Fruit fly (Drosophila melanogaster): ENCODE measurements around the gene CG14671.

Gene CG14671

DNA sequence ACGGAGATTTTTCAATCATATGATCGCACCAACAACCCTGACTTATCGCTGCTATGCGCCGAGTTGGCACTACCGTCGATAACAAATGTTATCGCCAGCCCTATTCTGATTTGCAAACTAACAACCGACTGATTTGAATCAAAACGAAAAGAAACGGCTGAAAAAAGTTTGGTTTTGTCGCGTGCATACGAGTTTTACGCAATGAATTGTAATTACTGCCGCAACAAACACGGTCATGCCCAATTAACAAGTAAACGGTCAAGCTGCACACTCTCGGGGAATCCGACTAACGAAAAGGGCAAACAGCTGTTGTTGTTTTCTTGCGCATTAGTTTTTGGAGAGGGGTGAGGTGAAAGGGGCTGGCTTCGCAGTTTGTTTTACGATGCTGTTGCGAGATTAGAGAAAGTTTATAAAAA, at the start of gene CG14671, which contains the start of gene CG12746:
Gene CG14671 (minus strand): TSS at position 41 of the 416 bp plus-strand sequence.
Gene CG12746 (plus strand): TSS at position 91 of the 416 bp plus-strand sequence.
- no peak for TF ChIP-seq gt (GFP tag; IDR thresholded peaks at IDR 0.05)
- TF ChIP-seq nom (GFP tag; optimal IDR thresholded peaks at IDR 0.05): peak; percentile 4
- TF ChIP-seq sens (GFP tag): peak; percentile 79
- TF ChIP-seq exex (tag; optimal IDR thresholded peaks at IDR 0.05): peak; percentile 23
- peak; percentile 51; the same call in 2 of the 4 replicates for TF ChIP-seq Dll (GFP tag; IDR thresholded peaks at IDR 0.05; ENCODE audit: partially characterized antibody)
- TF ChIP-seq Opbp (GFP tag; IDR thresholded peaks at IDR 0.05; ENCODE audit: partially characterized antibody): 0 out of 3 replicates have a peak, but pooled peaks have one; percentile 13
- TF ChIP-seq row (GFP tag; IDR thresholded peaks at IDR 0.05): 0 out of 3 replicates have a peak, but pooled peaks have one; percentile 17
- peak; percentile 57 for TF ChIP-seq CG15479 (GFP tag; optimal IDR thresholded peaks at IDR 0.05)
- peak; percentile 34 for TF ChIP-seq nmo (GFP tag; optimal IDR thresholded peaks at IDR 0.05)
- TF ChIP-seq MESR4 (GFP tag; optimal IDR thresholded peaks at IDR 0.05): peak; percentile 50
- 0 out of 2 replicates have a peak, but pooled peaks have one; percentile 24 for TF ChIP-seq hbn (GFP tag; IDR thresholded peaks at IDR 0.05; ENCODE audit: partially characterized antibody)
- TF ChIP-seq mirr (GFP tag; optimal IDR thresholded peaks at IDR 0.05): peak; percentile 22
- TF ChIP-seq CG7357 (GFP tag; IDR thresholded peaks at IDR 0.05): no peak
- peak; percentile 39 for TF ChIP-seq CG2712 (tag; optimal IDR thresholded peaks at IDR 0.05)
- TF ChIP-seq CG12659 (GFP tag; optimal IDR thresholded peaks at IDR 0.05): peak; percentile 15
- TF ChIP-seq Dp (GFP tag; optimal IDR thresholded peaks at IDR 0.05): peak; percentile 60
- no peak for TF ChIP-seq Dbx (GFP tag; IDR thresholded peaks at IDR 0.05)
- TF ChIP-seq BEAF-32 (GFP tag; optimal IDR thresholded peaks at IDR 0.05): peak; percentile 28
- TF ChIP-seq grn (GFP tag; optimal IDR thresholded peaks at IDR 0.05): peak; percentile 44
- peak; percentile 28 for TF ChIP-seq CG30020 (tag; optimal IDR thresholded peaks at IDR 0.05)
- peak; percentile 26 for TF ChIP-seq CrebB (tag; optimal IDR thresholded peaks at IDR 0.05)
- TF ChIP-seq Mrtf (GFP tag; IDR thresholded peaks at IDR 0.05): 0 out of 3 replicates have a peak, but pooled peaks have one; percentile 26
- no peak for TF ChIP-seq CG3995 (GFP tag; optimal IDR thresholded peaks at IDR 0.05)
- TF ChIP-seq CG6765 (GFP tag; optimal IDR thresholded peaks at IDR 0.05): no peak
- peak; percentile 35 for TF ChIP-seq stwl (tag; optimal IDR thresholded peaks at IDR 0.05)
- peak; percentile 20; the same call in 1 of the 2 replicates for TF ChIP-seq Bgb (GFP tag; IDR thresholded peaks at IDR 0.05; ENCODE audit: partially characterized antibody)
- no peak for TF ChIP-seq caup (GFP tag; optimal IDR thresholded peaks at IDR 0.05; ENCODE audit: severe bottlenecking)
- peak; percentile 84 for TF ChIP-seq Myb (GFP tag; optimal IDR thresholded peaks at IDR 0.05)
- no peak for TF ChIP-seq NK7.1 (GFP tag; optimal IDR thresholded peaks at IDR 0.05)
- TF ChIP-seq kah (GFP tag; optimal IDR thresholded peaks at IDR 0.05): peak; percentile 39
- TF ChIP-seq Deaf1 (tag; optimal IDR thresholded peaks at IDR 0.05): peak; percentile 58
- TF ChIP-seq corto (GFP tag; optimal IDR thresholded peaks at IDR 0.05): no peak
- TF ChIP-seq ci (GFP tag; IDR thresholded peaks at IDR 0.05): peak; percentile 55; the same call in 1 of the 3 replicates
- peak; percentile 26 for TF ChIP-seq CG17186 (GFP tag; optimal IDR thresholded peaks at IDR 0.05)
- peak; percentile 81 for TF ChIP-seq Dref (GFP tag; IDR thresholded peaks at IDR 0.05)
- no peak for TF ChIP-seq CG1647 (GFP tag; optimal IDR thresholded peaks at IDR 0.05)
- peak; percentile 52 for TF ChIP-seq CG4617 (GFP tag; optimal IDR thresholded peaks at IDR 0.05; ENCODE audit: borderline replicate concordance)
- peak; percentile 36; the same call in 1 of the 2 replicates for TF ChIP-seq nerfin-2 (GFP tag; IDR thresholded peaks at IDR 0.05; ENCODE audit: partially characterized antibody)
- TF ChIP-seq knrl (GFP tag; IDR thresholded peaks at IDR 0.05; ENCODE audit: partially characterized antibody): 0 out of 3 replicates have a peak, but pooled peaks have one; percentile 9
- peak; percentile 99 for TF ChIP-seq trem (tag; optimal IDR thresholded peaks at IDR 0.05)
- no peak for TF ChIP-seq br (optimal IDR thresholded peaks at IDR 0.05)
- TF ChIP-seq dm (GFP tag; optimal IDR thresholded peaks at IDR 0.05): peak; percentile 19
- TF ChIP-seq Sry-β (GFP tag; optimal IDR thresholded peaks at IDR 0.05): peak; percentile 88
- TF ChIP-seq Scr (GFP tag; IDR thresholded peaks at IDR 0.05; ENCODE audit: partially characterized antibody): peak; percentile 39; the same call in 1 of the 2 replicates
- TF ChIP-seq phol (tag; optimal IDR thresholded peaks at IDR 0.05): peak; percentile 22
- peak; percentile 18 for TF ChIP-seq CG14710 (tag; optimal IDR thresholded peaks at IDR 0.05)
- no peak for TF ChIP-seq nau (GFP tag; optimal IDR thresholded peaks at IDR 0.05)
- TF ChIP-seq HLH4C (GFP tag; IDR thresholded peaks at IDR 0.05; ENCODE audit: partially characterized antibody): peak; percentile 44; the same call in 2 of the 3 replicates
